Worm (Caenorhabditis elegans): ENCODE data around the gene unc-79.

DNA sequence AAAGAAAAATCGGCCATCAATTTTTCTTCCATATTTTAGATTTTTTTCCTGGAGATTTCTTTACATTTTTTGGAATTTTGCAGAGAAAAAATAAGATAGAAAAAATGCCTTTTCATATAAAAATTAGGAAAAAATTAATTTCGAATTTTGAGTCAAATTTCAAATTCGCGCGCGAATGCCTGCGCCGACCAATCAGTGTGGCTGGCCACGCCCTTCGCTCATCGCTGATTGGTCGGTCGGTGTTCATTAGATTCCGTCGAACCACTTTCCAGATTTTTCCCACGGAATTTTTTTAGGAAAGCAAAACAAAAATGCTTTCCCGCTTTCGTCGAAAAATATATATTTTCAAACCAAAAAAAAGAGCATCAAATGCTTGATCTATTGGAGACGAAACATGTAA lies 54.0 kb downstream of the unc-79 start:
- TF ChIP-seq egl-27 (tag; optimal IDR thresholded peaks at IDR 0.05) (no peak), ztf-11 (tag; optimal IDR thresholded peaks at IDR 0.05) (no peak), unc-55 (GFP tag; optimal IDR thresholded peaks at IDR 0.05) (no peak), sma-3 (GFP tag; optimal IDR thresholded peaks at IDR 0.05) (no peak), unc-62 (GFP tag; optimal IDR thresholded peaks at IDR 0.05) (no peak), nhr-237 (tag; optimal IDR thresholded peaks at IDR 0.05) (no peak), ceh-16 (tag; optimal IDR thresholded peaks at IDR 0.05) (no peak), sem-4 (tag; optimal IDR thresholded peaks at IDR 0.05) (no peak), nhr-25 (tag; optimal IDR thresholded peaks at IDR 0.05) (no peak)
